Worm (Caenorhabditis elegans) whole organism, L1 larva: ENCODE data around the gene sto-6.

ENCODE experiments used
- C34B4.2 ChIP-seq: sonication (generic microtip); optimal IDR thresholded peaks from 2 replicates; lab custom pipeline; 2017; ENCODE audit warnings: mild to moderate bottlenecking, missing genetic modification characterization, missing compliant biosample characterization
- F16B12.6 ChIP-seq: fragments of 150-350 bp; optimal IDR thresholded peaks from 2 replicates; lab custom pipeline; 2014; ENCODE audit warnings: missing biosample characterization, missing genetic modification characterization
- Y116A8C.19 ChIP-seq: sonication (generic microtip); optimal IDR thresholded peaks from 2 replicates; lab custom pipeline; 2016; ENCODE audit warnings: missing compliant biosample characterization, missing genetic modification characterization, borderline replicate concordance
- alr-1 ChIP-seq: fragments of 200-800 bp; sonication (Bioruptor generic); optimal IDR thresholded peaks from 2 replicates; lab custom pipeline; 2018; ENCODE audit warnings: borderline replicate concordance, mild to moderate bottlenecking, missing genetic modification characterization, missing compliant biosample characterization
- ama-1 ChIP-seq: fragments of 150-350 bp; optimal IDR thresholded peaks from 2 replicates; lab custom pipeline; 2014
- blmp-1 ChIP-seq: fragments of 150-350 bp; optimal IDR thresholded peaks from 2 replicates; lab custom pipeline; 2014; ENCODE audit warnings: missing biosample characterization, missing genetic modification characterization
- ceh-8 ChIP-seq: fragments of 200-800 bp; sonication (Bioruptor generic); optimal IDR thresholded peaks from 2 replicates; lab custom pipeline; 2018; ENCODE audit warnings: mild to moderate bottlenecking, missing genetic modification characterization, moderate library complexity, missing compliant biosample characterization
- ceh-88 ChIP-seq: fragments of 200-800 bp; sonication (Bioruptor generic); IDR thresholded peaks from 2 replicates; pipeline ENCODE4 v1.3.6; 2022; ENCODE audit warnings: missing genetic modification characterization, missing compliant biosample characterization
- ceh-90 ChIP-seq: sonication (generic microtip); optimal IDR thresholded peaks from 2 replicates; lab custom pipeline; 2016; ENCODE audit warnings: missing genetic modification characterization, missing compliant biosample characterization
- ces-1 ChIP-seq: fragments of 150-350 bp; optimal IDR thresholded peaks from 2 replicates; lab custom pipeline; 2014; ENCODE audit warnings: missing biosample characterization, missing genetic modification reagents, missing genetic modification characterization
- dsc-1 ChIP-seq: sonication (generic microtip); optimal IDR thresholded peaks from 2 replicates; lab custom pipeline; 2016; ENCODE audit warnings: mild to moderate bottlenecking, missing genetic modification characterization, missing compliant biosample characterization
- egl-27 ChIP-seq, 2 experiments: fragments of 150-350 bp in 1 of 2; sonication (generic microtip); optimal IDR thresholded peaks; 3 replicates each; lab custom pipeline; 2017 to 2018; ENCODE audit warnings: missing biosample characterization in 2 of 2, missing genetic modification characterization in 2 of 2, missing genetic modification reagents in 2 of 2
- ets-5 ChIP-seq: fragments of 200-800 bp; sonication (Bioruptor generic); IDR thresholded peaks from 2 replicates; pipeline ENCODE4 v1.3.6; 2022; ENCODE audit warnings: missing genetic modification characterization, missing compliant biosample characterization
- fkh-10 ChIP-seq: sonication (generic microtip); optimal IDR thresholded peaks from 2 replicates; lab custom pipeline; 2017; ENCODE audit warnings: missing biosample characterization, missing genetic modification reagents, missing genetic modification characterization
- fkh-4 ChIP-seq: sonication (generic microtip); optimal IDR thresholded peaks from 2 replicates; lab custom pipeline; 2016; ENCODE audit warnings: missing compliant biosample characterization, missing genetic modification characterization, borderline replicate concordance
- fkh-8 ChIP-seq: sonication (generic microtip); optimal IDR thresholded peaks from 2 replicates; lab custom pipeline; 2016; ENCODE audit warnings: mild to moderate bottlenecking, missing genetic modification characterization, missing compliant biosample characterization
- grh-1 ChIP-seq: fragments of 200-800 bp; sonication (Bioruptor generic); IDR thresholded peaks from 2 replicates; pipeline ENCODE4 v1.3.6; 2022; ENCODE audit warnings: missing genetic modification reagents, missing genetic modification characterization, missing compliant biosample characterization
- hlh-4 ChIP-seq: sonication (generic microtip); optimal IDR thresholded peaks from 2 replicates; lab custom pipeline; 2016; ENCODE audit warnings: mild to moderate bottlenecking, missing genetic modification characterization, missing compliant biosample characterization
- hpl-2 ChIP-seq: fragments of 150-350 bp; optimal IDR thresholded peaks from 2 replicates; lab custom pipeline; 2014; ENCODE audit warnings: missing biosample characterization, missing genetic modification reagents, missing genetic modification characterization
- irx-1 ChIP-seq: sonication (generic microtip); optimal IDR thresholded peaks from 2 replicates; lab custom pipeline; 2016; ENCODE audit warnings: missing genetic modification characterization, missing compliant biosample characterization
- isw-1 ChIP-seq: fragments of 200-800 bp; sonication (Bioruptor generic); IDR thresholded peaks from 2 replicates; pipeline ENCODE4 v1.3.6; 2022; ENCODE audit warnings: missing genetic modification characterization, missing compliant biosample characterization
- jun-1 ChIP-seq: fragments of 150-350 bp; optimal IDR thresholded peaks from 2 replicates; lab custom pipeline; 2014; ENCODE audit warnings: missing biosample characterization, missing genetic modification reagents, missing genetic modification characterization
- lin-13 ChIP-seq: fragments of 150-350 bp; optimal IDR thresholded peaks from 2 replicates; lab custom pipeline; 2014; ENCODE audit warnings: missing biosample characterization, missing genetic modification reagents, missing genetic modification characterization
- lin-14 ChIP-seq: fragments of 200-800 bp; sonication (Bioruptor generic); optimal IDR thresholded peaks from 2 replicates; lab custom pipeline; 2018; ENCODE audit warnings: mild to moderate bottlenecking, missing genetic modification characterization, moderate library complexity, missing compliant biosample characterization
- lir-3 ChIP-seq: sonication (generic microtip); optimal IDR thresholded peaks from 2 replicates; lab custom pipeline; 2016; ENCODE audit warnings: mild to moderate bottlenecking, missing genetic modification characterization, moderate library complexity, missing compliant biosample characterization; ENCODE audit not compliant: poor library complexity
- mab-9 ChIP-seq: fragments of 200-800 bp; sonication (Bioruptor generic); IDR thresholded peaks from 2 replicates; pipeline ENCODE4 v1.3.6; 2022; ENCODE audit warnings: missing genetic modification reagents, missing genetic modification characterization, missing compliant biosample characterization
- mdl-1 ChIP-seq, 2 experiments: fragments of 150-350 bp; optimal IDR thresholded peaks; 2 replicates each; lab custom pipeline; 2014 to 2017; ENCODE audit warnings: missing biosample characterization in 2 of 2, missing genetic modification characterization in 2 of 2, inconsistent platforms in 1 of 2
- mef-2 ChIP-seq: fragments of 150-350 bp; optimal IDR thresholded peaks from 2 replicates; lab custom pipeline; 2014; ENCODE audit warnings: missing biosample characterization, missing genetic modification characterization
- mep-1 ChIP-seq: fragments of 150-350 bp; optimal IDR thresholded peaks from 2 replicates; lab custom pipeline; 2014; ENCODE audit warnings: missing biosample characterization, missing genetic modification characterization
- nhr-11 ChIP-seq: fragments of 150-350 bp; optimal IDR thresholded peaks from 2 replicates; lab custom pipeline; 2014; ENCODE audit warnings: missing biosample characterization, missing genetic modification characterization
- nhr-19 ChIP-seq: fragments of 200-800 bp; sonication (Bioruptor generic); conservative IDR thresholded peaks from 2 replicates; pipeline ENCODE4 v1.3.6; 2022; ENCODE audit warnings: missing genetic modification characterization, missing compliant biosample characterization
- nhr-237 ChIP-seq: fragments of 150-350 bp; optimal IDR thresholded peaks from 2 replicates; lab custom pipeline; 2014; ENCODE audit warnings: missing biosample characterization, missing genetic modification characterization
- nhr-28 ChIP-seq: fragments of 150-350 bp; optimal IDR thresholded peaks from 2 replicates; lab custom pipeline; 2014; ENCODE audit warnings: missing biosample characterization, missing genetic modification characterization
- nhr-71 ChIP-seq: sonication (generic microtip); optimal IDR thresholded peaks from 2 replicates; lab custom pipeline; 2016; ENCODE audit warnings: mild to moderate bottlenecking, missing genetic modification characterization, moderate library complexity, missing compliant biosample characterization
- nhr-84 ChIP-seq: sonication (generic microtip); optimal IDR thresholded peaks from 2 replicates; lab custom pipeline; 2017; ENCODE audit warnings: missing biosample characterization, missing genetic modification characterization
- nhr-85 ChIP-seq: sonication (generic microtip); peaks from one replicate; lab custom pipeline; 2016; ENCODE audit warnings: missing genetic modification characterization, inconsistent platforms, missing compliant biosample characterization
- nhr-90 ChIP-seq: sonication (generic microtip); optimal IDR thresholded peaks from 2 replicates; lab custom pipeline; 2016; ENCODE audit warnings: mild to moderate bottlenecking, missing genetic modification characterization, missing compliant biosample characterization; ENCODE audit not compliant: poor library complexity
- pax-3 ChIP-seq: fragments of 200-800 bp; sonication (Bioruptor generic); optimal IDR thresholded peaks from 2 replicates; lab custom pipeline; 2018; ENCODE audit warnings: mild to moderate bottlenecking, missing genetic modification characterization, moderate library complexity, missing compliant biosample characterization
- rnt-1 ChIP-seq: sonication (generic microtip); optimal IDR thresholded peaks from 2 replicates; lab custom pipeline; 2016; ENCODE audit warnings: mild to moderate bottlenecking, missing genetic modification characterization, moderate library complexity, missing compliant biosample characterization
- snu-23 ChIP-seq: sonication (generic microtip); optimal IDR thresholded peaks from 2 replicates; lab custom pipeline; 2016; ENCODE audit warnings: missing genetic modification characterization, missing compliant biosample characterization
- sptf-1 ChIP-seq: fragments of 150-350 bp; optimal IDR thresholded peaks from 2 replicates; lab custom pipeline; 2014; ENCODE audit warnings: missing biosample characterization, missing genetic modification characterization
- sup-37 ChIP-seq: fragments of 200-800 bp; sonication (Bioruptor generic); optimal IDR thresholded peaks from 2 replicates; lab custom pipeline; 2018; ENCODE audit warnings: mild to moderate bottlenecking, missing genetic modification characterization, missing compliant biosample characterization
- tbx-2 ChIP-seq: sonication (generic microtip); optimal IDR thresholded peaks from 2 replicates; lab custom pipeline; 2016; ENCODE audit warnings: missing genetic modification characterization, missing compliant biosample characterization
- tlp-1 ChIP-seq: fragments of 150-350 bp; optimal IDR thresholded peaks from 2 replicates; lab custom pipeline; 2014; ENCODE audit warnings: missing biosample characterization, missing genetic modification characterization
- ztf-4 ChIP-seq: fragments of 150-350 bp; optimal IDR thresholded peaks from 2 replicates; lab custom pipeline; 2014; ENCODE audit warnings: missing biosample characterization, missing genetic modification characterization

Gene sto-6

ce11 chrX:11605766-11606490, 26.3 kb upstream of the sto-6 start (continued):
- TF ChIP-seq egl-27 (tag; optimal IDR thresholded peaks at IDR 0.05; lab: Kevin White, UChicago) (peak in 1 of 2 experiments; percentile 99), ces-1 (GFP tag; lab: Kevin White, UChicago) (peak; percentile 38)

DNA sequence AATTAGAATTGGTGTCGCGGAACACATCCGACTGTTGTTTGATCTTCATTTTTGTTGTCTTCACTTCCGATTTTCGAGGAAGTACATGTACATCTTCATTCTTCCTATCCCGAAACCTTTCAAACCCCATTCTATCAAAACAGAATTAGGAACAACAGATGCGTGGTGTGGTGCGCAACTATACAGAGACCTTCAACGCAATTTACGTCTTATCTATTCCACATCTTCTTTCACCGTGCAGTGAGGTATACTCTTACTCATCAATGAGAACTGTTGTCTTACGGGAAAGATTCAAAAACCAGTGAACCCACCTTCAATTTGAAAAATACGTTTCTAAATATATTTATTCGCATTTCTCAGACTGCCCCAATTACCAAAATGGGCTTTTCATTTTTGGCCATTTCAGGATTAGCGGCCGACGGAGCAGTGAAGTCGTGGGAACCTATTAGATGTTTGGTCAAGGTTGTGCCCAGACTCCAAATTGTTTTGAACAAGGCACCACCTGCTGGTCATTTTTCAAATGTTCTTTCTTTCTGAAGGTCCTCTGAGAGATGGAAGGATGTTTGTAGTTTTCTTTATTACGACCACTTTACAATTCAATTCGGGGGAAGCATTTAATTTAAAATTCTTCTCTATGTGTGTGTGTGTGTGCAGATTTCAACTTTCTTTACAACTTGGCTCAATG, 25.2 kb upstream of the sto-6 start:
- TF ChIP-seq tbx-2 (tag; lab: Kevin White, UChicago) (peak; percentile 4), nhr-11 (tag; lab: Kevin White, UChicago) (no peak), snu-23 (GFP tag; lab: Kevin White, UChicago) (no peak), alr-1 (tag; lab: Kevin White, UChicago) (no peak), C34B4.2 (tag; lab: Kevin White, UChicago) (no peak), Y116A8C.19 (tag; lab: Kevin White, UChicago) (no peak), mep-1 (peak; percentile 19), hlh-4 (tag; lab: Kevin White, UChicago) (no peak), mab-9 (GFP tag; lab: Robert Waterston, UW) (no peak), nhr-85 (tag; lab: Kevin White, UChicago) (peak; percentile 81), hpl-2 (GFP tag; lab: Kevin White, UChicago) (no peak), fkh-4 (tag; lab: Kevin White, UChicago) (peak; percentile 11), lir-3 (no peak), ceh-88 (GFP tag; lab: Robert Waterston, UW) (no peak), pax-3 (tag; lab: Kevin White, UChicago) (no peak), nhr-28 (tag; lab: Kevin White, UChicago) (no peak), sup-37 (no peak), irx-1 (no peak), sptf-1 (tag; lab: Kevin White, UChicago) (no peak), isw-1 (no peak), fkh-10 (no peak), tlp-1 (tag; lab: Kevin White, UChicago) (no peak), mdl-1 (tag; optimal IDR thresholded peaks at IDR 0.05; lab: Kevin White, UChicago) (no peak), fkh-8 (tag; lab: Kevin White, UChicago) (no peak), F16B12.6 (tag; lab: Kevin White, UChicago) (no peak), dsc-1 (tag; lab: Kevin White, UChicago) (peak; percentile 78), lin-13 (GFP tag; lab: Kevin White, UChicago) (no peak), lin-14 (GFP tag; lab: Kevin White, UChicago) (peak; percentile 47), jun-1 (tag; lab: Kevin White, UChicago) (no peak), ets-5 (GFP tag; lab: Robert Waterston, UW) (no peak), egl-27 (tag; optimal IDR thresholded peaks at IDR 0.05; lab: Kevin White, UChicago) (no peak), rnt-1 (tag; lab: Kevin White, UChicago) (peak; percentile 37), grh-1 (GFP tag; lab: Robert Waterston, UW) (no peak), blmp-1 (tag; lab: Kevin White, UChicago) (peak; percentile 61), mef-2 (tag; lab: Kevin White, UChicago) (no peak), nhr-71 (tag; lab: Kevin White, UChicago) (peak; percentile 61), ztf-4 (peak; percentile 10), nhr-90 (tag; lab: Kevin White, UChicago) (peak; percentile 21), ceh-90 (tag; lab: Kevin White, UChicago) (no peak), nhr-19 (GFP tag; lab: Robert Waterston, UW) (no peak), nhr-84 (tag; lab: Kevin White, UChicago) (no peak), nhr-237 (tag; lab: Kevin White, UChicago) (no peak), ama-1 (lab: Kevin White, UChicago) (no peak), ceh-8 (GFP tag; lab: Kevin White, UChicago) (no peak)
